Fruit fly (Drosophila melanogaster) whole organism: ENCODE results near the gene CG43312.
A peak's percentile ranks its signal among the peaks of the same experiment; 100 is the strongest.

Experiments
- CG8478 ChIP-seq: fragments of >200 bp; optimal IDR thresholded peaks from 2 replicates; lab custom pipeline; 2018; ENCODE audit warnings: inconsistent platforms
- Dll ChIP-seq: fragments of >200 bp; optimal IDR thresholded peaks from 2 replicates; lab custom pipeline; 2017
- EcR ChIP-seq, 2 experiments: fragments of >200 bp; optimal IDR thresholded peaks; 2 replicates each; lab custom pipeline; 2017; ENCODE audit warnings: missing biosample characterization in 2 of 2, missing genetic modification characterization in 2 of 2, missing genetic modification reagents in 2 of 2
- pan ChIP-seq: fragments of >200 bp; optimal IDR thresholded peaks from 2 replicates; lab custom pipeline; 2017
- psq ChIP-seq: fragments of >200 bp; optimal IDR thresholded peaks from 2 replicates; lab custom pipeline; 2017
- usp ChIP-seq: fragments of >200 bp; optimal IDR thresholded peaks from 2 replicates; lab custom pipeline; 2017; ENCODE audit warnings: missing biosample characterization, missing genetic modification characterization, mixed read lengths

CG43312 gene

DNA sequence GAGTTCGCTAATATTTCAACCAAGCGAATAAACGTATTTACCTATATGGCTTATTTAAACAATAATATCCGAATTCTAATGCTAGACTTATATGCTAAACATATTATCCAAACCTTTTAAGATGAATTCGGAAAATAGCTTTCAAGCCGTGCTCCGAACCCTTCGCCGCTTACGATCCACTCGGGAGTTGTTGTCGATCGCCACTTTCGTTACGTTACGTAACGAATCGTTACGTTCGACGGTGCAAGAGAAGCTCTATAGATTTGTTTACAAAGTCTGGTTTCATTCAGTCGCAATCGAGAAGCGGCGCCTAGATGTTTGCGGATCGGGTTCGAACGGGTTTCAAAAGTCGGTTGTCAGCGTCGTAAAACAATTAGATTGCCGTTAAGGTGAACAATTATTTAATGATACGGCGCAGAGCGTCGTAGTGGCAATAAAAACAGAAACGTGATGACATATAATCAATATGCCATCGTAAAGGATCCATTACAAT, 31.1 kb upstream of the CG43312 start, which contains the start of gene CG11426:
Gene CG11426 (plus strand): TSS at position 258 of the 493 bp plus-strand sequence.
- TF ChIP-seq Dll (lab: Kevin White, UChicago) (no peak), usp (GFP tag; lab: Kevin White, UChicago) (no peak), pan (lab: Kevin White, UChicago) (no peak), CG8478 (lab: Kevin White, UChicago) (no peak), EcR (GFP tag; optimal IDR thresholded peaks at IDR 0.05; lab: Kevin White, UChicago) (no peak), psq (no peak)

DNA sequence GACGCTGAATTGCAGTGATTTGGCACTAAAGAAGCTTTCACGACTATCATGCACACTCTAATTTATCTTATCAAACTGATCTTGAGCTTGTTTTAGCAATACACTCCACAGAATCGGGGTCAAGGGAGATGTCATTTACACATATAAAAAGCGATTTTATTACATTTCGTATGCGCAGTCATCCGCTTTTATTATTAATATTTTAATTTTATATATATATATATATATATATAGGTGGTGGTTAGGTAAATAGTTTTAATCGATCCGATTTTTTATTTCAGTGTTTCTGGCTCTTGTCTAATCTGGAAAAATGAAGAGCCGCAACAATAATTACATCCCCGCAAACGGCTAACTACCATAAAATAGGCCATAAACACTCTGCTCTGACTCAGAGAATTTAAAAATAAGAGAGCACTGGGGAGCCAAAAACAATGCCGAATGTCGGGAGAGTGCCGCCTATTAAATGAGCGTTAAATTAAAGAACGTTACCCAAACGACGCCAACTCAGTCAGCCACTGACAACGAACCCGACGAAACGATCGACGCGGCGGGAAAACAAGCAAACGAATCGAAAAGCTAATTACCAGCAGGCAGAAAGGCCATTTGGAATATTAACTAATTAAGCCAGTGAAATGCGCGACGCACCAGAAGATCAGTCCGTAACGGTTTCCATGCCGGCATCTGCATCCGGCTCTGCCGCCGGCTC, 29.7 kb upstream of the CG43312 start:
- no peak for TF ChIP-seq pan (lab: Kevin White, UChicago)
- TF ChIP-seq Dll (lab: Kevin White, UChicago): no peak
- TF ChIP-seq usp (GFP tag; lab: Kevin White, UChicago): no peak
- TF ChIP-seq EcR (GFP tag; optimal IDR thresholded peaks at IDR 0.05; lab: Kevin White, UChicago): no peak
- TF ChIP-seq CG8478 (lab: Kevin White, UChicago): no peak
- TF ChIP-seq psq: no peak

dm6 chr3L:22474081-22474845, 27.1 kb upstream of the CG43312 start, which contains the start of gene CG11425:
Gene CG11425 (plus strand): TSS chr3L:22474795.
- TF ChIP-seq pan (lab: Kevin White, UChicago) (no peak), EcR (GFP tag; optimal IDR thresholded peaks at IDR 0.05; lab: Kevin White, UChicago) (peak in 1 of 2 experiments; percentile 53), usp (GFP tag; lab: Kevin White, UChicago) (no peak)

DNA sequence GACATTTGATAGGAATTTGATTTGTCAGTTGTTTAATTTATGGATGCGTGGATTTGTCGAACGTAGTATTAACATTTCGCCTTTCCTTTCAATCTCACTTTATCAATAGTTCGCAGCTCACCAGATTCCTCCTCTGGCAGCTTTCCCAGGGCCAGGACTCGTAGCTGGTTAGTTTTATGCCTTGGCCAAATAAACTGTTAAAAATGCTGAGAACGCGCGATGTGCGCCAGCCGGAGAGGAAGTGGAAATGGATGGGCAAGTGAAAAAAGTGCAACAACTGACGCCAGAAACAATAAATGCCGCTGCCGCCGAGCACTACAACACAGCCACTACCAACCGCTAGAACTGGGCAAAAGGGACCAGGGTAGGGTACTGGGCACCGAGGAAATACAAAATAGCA, 17.9 kb upstream of the CG43312 start:
- TF ChIP-seq pan (lab: Kevin White, UChicago): no peak

dm6 chr3L:22497594-22497993, 3.8 kb upstream of the CG43312 start:
- TF ChIP-seq CG8478 (lab: Kevin White, UChicago) (no peak), EcR (GFP tag; optimal IDR thresholded peaks at IDR 0.05; lab: Kevin White, UChicago) (no peak)

- TF ChIP-seq usp (GFP tag; lab: Kevin White, UChicago) (no peak), Dll (lab: Kevin White, UChicago) (no peak), CG8478 (lab: Kevin White, UChicago) (no peak), psq (no peak), EcR (GFP tag; optimal IDR thresholded peaks at IDR 0.05; lab: Kevin White, UChicago) (no peak), pan (lab: Kevin White, UChicago) (no peak)
These were observed 2.3 kb downstream of the CG43312 start, which contains the start of gene CG43331 for dm6 chr3L:22503730-22504129. Gene CG43331 (minus strand): TSS chr3L:22503830.

DNA sequence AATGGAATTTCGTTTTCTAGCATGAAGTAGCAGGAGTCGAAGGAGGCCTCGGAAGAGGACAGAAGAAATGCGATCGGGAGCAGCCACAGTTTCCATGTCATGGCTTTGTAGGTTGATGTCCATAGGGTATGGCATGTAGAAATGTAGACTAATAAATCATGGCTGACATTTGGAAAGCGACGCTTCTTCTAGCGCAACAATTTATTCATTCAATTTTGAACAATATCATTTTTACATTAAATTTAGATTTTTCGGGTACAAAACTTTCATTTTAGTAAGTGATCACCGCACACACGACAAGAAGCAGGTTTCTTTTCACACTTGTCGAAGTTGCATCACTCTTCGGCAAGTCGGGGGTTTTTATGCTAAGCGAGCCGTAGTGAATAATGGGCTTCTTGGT, 2.9 kb downstream of the CG43312 start, which contains the start of gene CG43330:
Gene CG43330 (minus strand): TSS at position 101 of the 400 bp plus-strand sequence.
- no peak for TF ChIP-seq CG8478 (lab: Kevin White, UChicago)
- TF ChIP-seq Dll (lab: Kevin White, UChicago): no peak
- no peak for TF ChIP-seq psq
- TF ChIP-seq usp (GFP tag; lab: Kevin White, UChicago): no peak
- TF ChIP-seq pan (lab: Kevin White, UChicago): no peak
- no peak for TF ChIP-seq EcR (GFP tag; optimal IDR thresholded peaks at IDR 0.05; lab: Kevin White, UChicago)

- TF ChIP-seq EcR (GFP tag; optimal IDR thresholded peaks at IDR 0.05; lab: Kevin White, UChicago) (no peak), CG8478 (lab: Kevin White, UChicago) (no peak), usp (GFP tag; lab: Kevin White, UChicago) (no peak), pan (lab: Kevin White, UChicago) (no peak), psq (no peak), Dll (lab: Kevin White, UChicago) (no peak)
These were observed 3.7 kb downstream of the CG43312 start, which contains the start of gene CG43329 for dm6 chr3L:22505118-22505517. Gene CG43329 (minus strand): TSS chr3L:22505218.

DNA sequence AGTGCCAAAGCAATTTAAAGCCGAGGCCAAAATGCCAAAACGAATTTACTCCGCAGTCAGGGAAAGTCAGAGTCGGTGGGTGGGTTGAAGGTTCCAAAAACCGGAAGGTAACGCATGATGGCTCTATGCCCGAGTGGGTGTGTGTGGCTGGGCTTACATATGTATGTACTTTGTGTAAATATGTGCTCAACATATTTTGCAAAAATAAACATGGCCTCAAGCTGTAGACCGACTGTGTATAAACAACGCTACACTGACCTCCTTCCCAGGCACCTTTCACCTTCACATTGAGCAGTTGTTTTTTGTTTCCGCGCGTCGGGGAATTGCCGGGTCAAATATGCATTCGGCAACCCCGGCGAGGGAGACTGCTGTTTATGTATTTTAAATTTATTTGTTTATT, 18.6 kb downstream of the CG43312 start:
- TF ChIP-seq EcR (GFP tag; optimal IDR thresholded peaks at IDR 0.05; lab: Kevin White, UChicago) (no peak), Dll (lab: Kevin White, UChicago) (no peak), psq (no peak), pan (lab: Kevin White, UChicago) (no peak), CG8478 (lab: Kevin White, UChicago) (no peak), usp (GFP tag; lab: Kevin White, UChicago) (no peak)

- no peak for TF ChIP-seq Dll (lab: Kevin White, UChicago)
- no peak for TF ChIP-seq psq
- TF ChIP-seq usp (GFP tag; lab: Kevin White, UChicago): no peak
- TF ChIP-seq EcR (GFP tag; optimal IDR thresholded peaks at IDR 0.05; lab: Kevin White, UChicago): no peak
- no peak for TF ChIP-seq CG8478 (lab: Kevin White, UChicago)
- TF ChIP-seq pan (lab: Kevin White, UChicago): no peak
These were observed 46.7 kb downstream of the CG43312 start, which contains the start of gene CG11404 for dm6 chr3L:22548137-22548536. Gene CG11404 (plus strand): TSS chr3L:22548437.

dm6 chr3L:22549926-22550325, 48.5 kb downstream of the CG43312 start, which contains the start of gene Trxr2:
Gene Trxr2 (plus strand): TSS chr3L:22550226.
- TF ChIP-seq psq: no peak
